Worm (Caenorhabditis elegans): Measurements from ENCODE around the gene sna-2.
"Not testable (repeated sequence)": the region's sequence is repeated elsewhere in the genome, so short reads cannot be mapped to it uniquely, and the experiment has no call there.

Gene sna-2

ce11 chrIV:9772096-9772720, 5.2 kb downstream of the sna-2 start, which contains the start of gene cav-1:
Gene cav-1, plus strand, starts transcription at chrIV:9772510.
- TF ChIP-seq ceh-83 (GFP tag; optimal IDR thresholded peaks at IDR 0.05) (peak; percentile 22), lin-13 (tag; optimal IDR thresholded peaks at IDR 0.05) (peak; percentile 10), nhr-2 (tag; optimal IDR thresholded peaks at IDR 0.05) (peak; percentile 40), cnd-1 (tag; optimal IDR thresholded peaks at IDR 0.05) (peak; percentile 82), ceh-39 (tag; optimal IDR thresholded peaks at IDR 0.05) (peak; percentile 64), lin-32 (GFP tag; optimal IDR thresholded peaks at IDR 0.05) (peak; percentile 57), flh-1 (GFP tag; optimal IDR thresholded peaks at IDR 0.05) (no peak), hlh-1 (tag; optimal IDR thresholded peaks at IDR 0.05) (peak; percentile 72), ztf-11 (tag; optimal IDR thresholded peaks at IDR 0.05) (peak; percentile 65), sptf-1 (tag; optimal IDR thresholded peaks at IDR 0.05) (no peak), lsy-2 (tag; optimal IDR thresholded peaks at IDR 0.05) (peak; percentile 14), unc-39 (tag; optimal IDR thresholded peaks at IDR 0.05) (no peak), mls-2 (tag; optimal IDR thresholded peaks at IDR 0.05) (peak; percentile 63), drap-1 (GFP tag; optimal IDR thresholded peaks at IDR 0.05) (peak; percentile 30), unc-62 (GFP tag; optimal IDR thresholded peaks at IDR 0.05) (peak; percentile 52)

- peak; percentile 95 for TF ChIP-seq nhr-2 (tag; optimal IDR thresholded peaks at IDR 0.05)
- no peak for TF ChIP-seq sptf-1 (tag; optimal IDR thresholded peaks at IDR 0.05)
- no peak for TF ChIP-seq ham-2 (GFP tag; optimal IDR thresholded peaks at IDR 0.05)
- peak; percentile 65 for TF ChIP-seq ceh-39 (tag; optimal IDR thresholded peaks at IDR 0.05)
- peak; percentile 80 for TF ChIP-seq cnd-1 (tag; optimal IDR thresholded peaks at IDR 0.05)
- no peak for TF ChIP-seq snpc-4 (tag; optimal IDR thresholded peaks at IDR 0.05)
- no peak for TF ChIP-seq nhr-28 (tag; optimal IDR thresholded peaks at IDR 0.05)
- TF ChIP-seq mls-2 (tag; optimal IDR thresholded peaks at IDR 0.05) = no peak
- TF ChIP-seq flh-1 (GFP tag; optimal IDR thresholded peaks at IDR 0.05) = no peak
- TF ChIP-seq tbx-8 (GFP tag; optimal IDR thresholded peaks at IDR 0.05) = no peak
- peak; percentile 25 for TF ChIP-seq ztf-11 (tag; optimal IDR thresholded peaks at IDR 0.05)
- TF ChIP-seq mep-1 (tag; optimal IDR thresholded peaks at IDR 0.05) = peak; percentile 2
- TF ChIP-seq lsy-2 (tag; optimal IDR thresholded peaks at IDR 0.05) = peak; percentile 53
- TF ChIP-seq elt-3 (tag; optimal IDR thresholded peaks at IDR 0.05) = no peak
- no peak for TF ChIP-seq pha-4 (tag; optimal IDR thresholded peaks at IDR 0.05)
- no peak for TF ChIP-seq nhr-237 (tag; optimal IDR thresholded peaks at IDR 0.05)
- TF ChIP-seq zip-8 (tag; optimal IDR thresholded peaks at IDR 0.05) = peak; percentile 93
- peak; percentile 68 for TF ChIP-seq elt-1 (tag; optimal IDR thresholded peaks at IDR 0.05; ENCODE audit: borderline replicate concordance, insufficient read depth)
- no peak for TF ChIP-seq ceh-43 (GFP tag; optimal IDR thresholded peaks at IDR 0.05)
- TF ChIP-seq mab-5 (tag; optimal IDR thresholded peaks at IDR 0.05) = no peak
- no peak for TF ChIP-seq ceh-83 (GFP tag; optimal IDR thresholded peaks at IDR 0.05)
- no peak for TF ChIP-seq unc-120 (tag; optimal IDR thresholded peaks at IDR 0.05; ENCODE audit: poor library complexity, severe bottlenecking)
- no peak for TF ChIP-seq nhr-76 (tag; optimal IDR thresholded peaks at IDR 0.05)
- peak; percentile 64 for TF ChIP-seq lin-32 (GFP tag; optimal IDR thresholded peaks at IDR 0.05)
- TF ChIP-seq nhr-12 (tag; optimal IDR thresholded peaks at IDR 0.05) = peak; percentile 5
- no peak for TF ChIP-seq blmp-1 (tag; optimal IDR thresholded peaks at IDR 0.05)
- no peak for TF ChIP-seq lin-13 (tag; optimal IDR thresholded peaks at IDR 0.05)
- TF ChIP-seq ces-1 (GFP tag; optimal IDR thresholded peaks at IDR 0.05) = no peak
- no peak for TF ChIP-seq unc-39 (tag; optimal IDR thresholded peaks at IDR 0.05)
- no peak for TF ChIP-seq hlh-1 (tag; optimal IDR thresholded peaks at IDR 0.05)
- TF ChIP-seq sem-2 (GFP tag; optimal IDR thresholded peaks at IDR 0.05) = no peak
- no peak for TF ChIP-seq drap-1 (GFP tag; optimal IDR thresholded peaks at IDR 0.05)
- no peak for TF ChIP-seq M03D4.4 (tag; optimal IDR thresholded peaks at IDR 0.05)
- no peak for TF ChIP-seq bed-3 (GFP tag; optimal IDR thresholded peaks at IDR 0.05)
- peak; percentile 100 for TF ChIP-seq unc-62 (GFP tag; optimal IDR thresholded peaks at IDR 0.05)
Measured at ce11 chrIV:9770798-9771197, 6.6 kb downstream of the sna-2 start.

DNA sequence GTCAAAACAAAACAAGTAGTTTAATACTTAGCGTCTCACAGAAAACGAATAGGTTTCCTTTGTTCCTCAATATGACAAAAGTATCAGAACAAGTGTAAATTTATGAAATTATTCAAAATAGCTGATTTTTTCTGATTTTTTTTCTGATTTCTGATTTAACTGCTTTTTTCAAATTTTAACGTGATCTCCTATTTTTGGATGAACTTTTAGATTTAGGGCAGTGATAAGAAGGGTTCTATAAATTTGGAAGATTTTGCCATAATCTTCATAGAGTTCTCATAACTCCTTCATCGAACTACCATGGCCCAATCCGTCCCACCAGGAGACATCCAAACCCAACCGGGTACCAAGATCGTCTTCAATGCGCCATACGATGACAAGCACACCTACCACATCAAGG, 7.7 kb downstream of the sna-2 start, which contains the start of gene msp-78:
msp-78 (plus strand) TSS at position 301 of the 400 bp plus-strand sequence.
- not testable (repeated sequence) for TF ChIP-seq unc-120 (tag; optimal IDR thresholded peaks at IDR 0.05; ENCODE audit: poor library complexity, severe bottlenecking); snpc-4 (tag; optimal IDR thresholded peaks at IDR 0.05); ham-2 (GFP tag; optimal IDR thresholded peaks at IDR 0.05)
